Fruit fly (Drosophila melanogaster) whole organism, wandering third instar larva: ENCODE data around the gene mew.

Experiments
- Abd-B ChIP-seq: fragments of >200 bp; optimal IDR thresholded peaks from 2 replicates; lab custom pipeline; 2017; ENCODE audit warnings: missing biosample characterization, missing genetic modification characterization
- CG32264 ChIP-seq: fragments of 200-800 bp; sonication (Bioruptor generic); optimal IDR thresholded peaks from 2 replicates; lab custom pipeline; 2016; ENCODE audit warnings: missing biosample characterization, missing genetic modification characterization
- CG9705 ChIP-seq: fragments of 200-800 bp; sonication (Bioruptor generic); optimal IDR thresholded peaks from 2 replicates; lab custom pipeline; 2018; ENCODE audit warnings: missing biosample characterization, mild to moderate bottlenecking, missing genetic modification characterization
- CrebA ChIP-seq: fragments of 200-800 bp; sonication (Bioruptor generic); optimal IDR thresholded peaks from 2 replicates; lab custom pipeline; 2016; ENCODE audit warnings: missing biosample characterization, mild to moderate bottlenecking, missing genetic modification characterization, borderline replicate concordance
- Dfd ChIP-seq: fragments of >200 bp; optimal IDR thresholded peaks from 2 replicates; lab custom pipeline; 2017; ENCODE audit warnings: missing biosample characterization, missing genetic modification characterization
- Dif ChIP-seq: fragments of 200-275, 200-300 bp; sonication (Bioruptor generic); optimal IDR thresholded peaks from 2 replicates; lab custom pipeline; 2018; ENCODE audit warnings: missing biosample characterization, missing genetic modification characterization; ENCODE audit not compliant: partially characterized antibody
- GATAd ChIP-seq: sonication (Bioruptor generic); optimal IDR thresholded peaks from 2 replicates; lab custom pipeline; 2016; ENCODE audit warnings: missing biosample characterization, missing genetic modification characterization
- HLH106 ChIP-seq: fragments of 200-800 bp; optimal IDR thresholded peaks from 3 replicates; lab custom pipeline; 2019; ENCODE audit warnings: missing biosample characterization, mild to moderate bottlenecking, missing genetic modification characterization, moderate library complexity
- Hnf4 ChIP-seq: fragments of 200-800 bp; sonication (Bioruptor generic); optimal IDR thresholded peaks from 2 replicates; lab custom pipeline; 2016; ENCODE audit warnings: missing biosample characterization, mild to moderate bottlenecking, missing genetic modification characterization
- Hr78 ChIP-seq: fragments of >200 bp; optimal IDR thresholded peaks from 2 replicates; lab custom pipeline; 2017; ENCODE audit warnings: missing biosample characterization, missing genetic modification characterization
- Hr83 ChIP-seq: fragments of 200-300 bp; sonication (Bioruptor generic); optimal IDR thresholded peaks from 2 replicates; lab custom pipeline; 2016; ENCODE audit warnings: missing biosample characterization, mild to moderate bottlenecking, missing genetic modification characterization, moderate library complexity; ENCODE audit not compliant: poor library complexity, severe bottlenecking
- Jra ChIP-seq: sonication (Bioruptor generic); optimal IDR thresholded peaks from 2 replicates; lab custom pipeline; 2016; ENCODE audit warnings: missing biosample characterization, missing genetic modification characterization
- Mio ChIP-seq: sonication (Bioruptor generic); optimal IDR thresholded peaks from 2 replicates; lab custom pipeline; 2016; ENCODE audit warnings: missing biosample characterization, missing genetic modification characterization
- Myc ChIP-seq: fragments of >200 bp; optimal IDR thresholded peaks from 2 replicates; lab custom pipeline; 2017
- N ChIP-seq: fragments of >200 bp; optimal IDR thresholded peaks from 2 replicates; lab custom pipeline; 2018; ENCODE audit warnings: missing biosample characterization, missing external identifiers, missing genetic modification characterization
- OdsH ChIP-seq: fragments of 200-800 bp; sonication (Bioruptor generic); optimal IDR thresholded peaks from 2 replicates; lab custom pipeline; 2016; ENCODE audit warnings: missing biosample characterization, mild to moderate bottlenecking, missing genetic modification characterization
- Rel ChIP-seq, 2 experiments: fragments of 200-800 bp; sonication (Bioruptor generic) in 1 of 2; optimal IDR thresholded peaks; 2 replicates in 1 of 2; 3 replicates in 1 of 2; lab custom pipeline; 2016 to 2019; ENCODE audit warnings: mild to moderate bottlenecking in 2 of 2, missing biosample characterization in 2 of 2, missing genetic modification characterization in 2 of 2, moderate library complexity in 1 of 2
- Sp1 ChIP-seq: fragments of 200-800 bp; sonication (Bioruptor generic); optimal IDR thresholded peaks from 3 replicates; lab custom pipeline; 2019; ENCODE audit warnings: missing biosample characterization, mild to moderate bottlenecking, missing genetic modification characterization, moderate library complexity
- Vsx2 ChIP-seq: fragments of 200-300, 225-300 bp; sonication (Bioruptor generic); optimal IDR thresholded peaks from 2 replicates; lab custom pipeline; 2018; ENCODE audit warnings: missing biosample characterization, missing genetic modification characterization; ENCODE audit not compliant: partially characterized antibody
- br ChIP-seq: fragments of 200-800 bp; sonication (Bioruptor generic); optimal IDR thresholded peaks from 2 replicates; lab custom pipeline; 2016; ENCODE audit warnings: missing biosample characterization, missing genetic modification characterization
- brk ChIP-seq: fragments of 200-800 bp; sonication (Bioruptor generic); optimal IDR thresholded peaks from 2 replicates; lab custom pipeline; 2016; ENCODE audit warnings: missing biosample characterization, mild to moderate bottlenecking, missing genetic modification characterization
- dl ChIP-seq, 2 experiments: fragments of 175-275, 200-275 bp in 1 of 2; fragments of 200-275 bp in 1 of 2; sonication (Bioruptor generic); optimal IDR thresholded peaks; lab custom pipeline; 2018; ENCODE audit warnings: mild to moderate bottlenecking in 2 of 2, missing biosample characterization in 2 of 2, missing genetic modification characterization in 2 of 2, moderate library complexity in 2 of 2; ENCODE audit not compliant: partially characterized antibody in 2 of 2, insufficient read depth in 1 of 2
- dmrt93B ChIP-seq: fragments of 200-800 bp; sonication (Bioruptor generic); optimal IDR thresholded peaks from 2 replicates; lab custom pipeline; 2018; ENCODE audit warnings: missing biosample characterization, mild to moderate bottlenecking, missing genetic modification characterization
- dsf ChIP-seq: sonication (Bioruptor generic); optimal IDR thresholded peaks from 2 replicates; lab custom pipeline; 2016; ENCODE audit warnings: missing biosample characterization, missing genetic modification characterization, borderline replicate concordance
- ey ChIP-seq: fragments of 200-800 bp; sonication (Bioruptor generic); optimal IDR thresholded peaks from 2 replicates; lab custom pipeline; 2016; ENCODE audit warnings: missing biosample characterization, missing genetic modification characterization
- foxo ChIP-seq, 2 experiments: fragments of 200-800 bp; sonication (Bioruptor generic); optimal IDR thresholded peaks; 2 replicates in 1 of 2; 3 replicates in 1 of 2; lab custom pipeline; 2016 to 2017; ENCODE audit warnings: missing biosample characterization in 2 of 2, missing genetic modification characterization in 2 of 2
- fru ChIP-seq: fragments of 200-800 bp; sonication (Bioruptor generic); optimal IDR thresholded peaks from 3 replicates; lab custom pipeline; 2016; ENCODE audit warnings: missing biosample characterization, mild to moderate bottlenecking, missing genetic modification characterization
- h ChIP-seq: fragments of 200-800 bp; sonication (Bioruptor generic); optimal IDR thresholded peaks from 3 replicates; lab custom pipeline; 2016; ENCODE audit warnings: missing biosample characterization, mild to moderate bottlenecking, missing genetic modification characterization
- jim ChIP-seq: fragments of 175-275, 200-325 bp; sonication (Bioruptor generic); optimal IDR thresholded peaks from 2 replicates; lab custom pipeline; 2016; ENCODE audit warnings: missing biosample characterization, mild to moderate bottlenecking, missing genetic modification characterization
- lola ChIP-seq: fragments of >200 bp; optimal IDR thresholded peaks from 2 replicates; lab custom pipeline; 2017; ENCODE audit warnings: missing biosample characterization, missing genetic modification characterization
- pan ChIP-seq: fragments of >200 bp; optimal IDR thresholded peaks from 2 replicates; lab custom pipeline; 2017
- psq ChIP-seq: fragments of 200-800 bp; sonication (Bioruptor generic); optimal IDR thresholded peaks from 3 replicates; lab custom pipeline; 2017; ENCODE audit warnings: missing biosample characterization, mild to moderate bottlenecking, missing genetic modification characterization, moderate library complexity
- rgr ChIP-seq: fragments of 200-800 bp; sonication (Bioruptor generic); optimal IDR thresholded peaks from 3 replicates; lab custom pipeline; 2016; ENCODE audit warnings: missing biosample characterization, mild to moderate bottlenecking, missing genetic modification characterization
- sage ChIP-seq: fragments of 200-800 bp; sonication (Bioruptor generic); optimal IDR thresholded peaks from 2 replicates; lab custom pipeline; 2016; ENCODE audit warnings: missing biosample characterization, mild to moderate bottlenecking, missing genetic modification characterization
- sv ChIP-seq: fragments of 200-800 bp; sonication (Bioruptor generic); optimal IDR thresholded peaks from 3 replicates; lab custom pipeline; 2016; ENCODE audit warnings: missing biosample characterization, missing genetic modification characterization
- tai ChIP-seq: sonication (Bioruptor generic); optimal IDR thresholded peaks from 2 replicates; lab custom pipeline; 2016; ENCODE audit warnings: missing biosample characterization, missing genetic modification characterization
- usp ChIP-seq: fragments of >200 bp; optimal IDR thresholded peaks from 2 replicates; lab custom pipeline; 2017; ENCODE audit warnings: missing biosample characterization, missing genetic modification characterization
- woc ChIP-seq: sonication (Bioruptor generic); optimal IDR thresholded peaks from 2 replicates; lab custom pipeline; 2016; ENCODE audit warnings: missing biosample characterization, mild to moderate bottlenecking, missing genetic modification characterization

The mew gene

DNA sequence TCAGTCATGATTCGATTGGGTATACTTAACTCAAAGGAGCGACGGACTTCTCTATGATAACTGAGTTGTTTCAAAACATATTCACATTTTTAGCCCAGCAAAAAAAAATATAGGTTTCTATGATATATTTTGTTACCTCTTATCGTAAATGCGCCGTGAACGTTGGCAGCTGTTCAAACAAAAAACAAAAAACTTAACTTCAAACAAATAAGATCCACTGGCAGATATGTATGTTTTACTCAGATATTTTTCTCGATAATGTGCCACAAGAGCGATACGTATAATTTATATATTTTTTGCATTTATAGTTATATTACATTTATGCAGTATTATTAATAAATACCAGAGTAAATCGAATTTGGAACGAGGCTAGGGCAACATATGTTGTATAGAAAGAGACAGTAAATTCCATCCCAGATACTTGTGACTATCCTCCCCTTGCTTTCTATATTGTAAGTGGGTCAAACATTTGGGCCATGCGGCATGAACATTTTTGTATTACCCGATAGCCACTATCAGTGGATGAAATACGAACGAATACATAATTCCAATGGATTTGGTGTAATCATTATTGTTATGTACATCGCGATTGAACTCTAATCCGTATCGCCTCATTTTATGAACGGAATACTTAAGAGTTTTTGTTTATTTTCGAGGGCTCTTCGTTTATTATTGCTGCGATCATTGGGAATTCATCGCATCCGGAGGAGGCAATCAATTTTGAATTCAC lies 21.6 kb downstream of the mew start, which contains the start of gene CG32639:
Gene CG32639, minus strand, starts transcription at position 51 of the 730 bp plus-strand sequence.
- no peak for TF ChIP-seq foxo (GFP tag; optimal IDR thresholded peaks at IDR 0.05; lab: Kevin White, UChicago)
- TF ChIP-seq Sp1 (GFP tag; lab: Kevin White, UChicago), result no peak
- no peak for TF ChIP-seq Dif
- TF ChIP-seq Hnf4 (GFP tag; lab: Kevin White, UChicago), result no peak
- TF ChIP-seq N (GFP tag; lab: Kevin White, UChicago), result no peak
- no peak for TF ChIP-seq GATAd (GFP tag; lab: Kevin White, UChicago)
- TF ChIP-seq br, result no peak
- no peak for TF ChIP-seq HLH106 (tag; lab: Kevin White, UChicago)
- TF ChIP-seq Jra, result no peak

DNA sequence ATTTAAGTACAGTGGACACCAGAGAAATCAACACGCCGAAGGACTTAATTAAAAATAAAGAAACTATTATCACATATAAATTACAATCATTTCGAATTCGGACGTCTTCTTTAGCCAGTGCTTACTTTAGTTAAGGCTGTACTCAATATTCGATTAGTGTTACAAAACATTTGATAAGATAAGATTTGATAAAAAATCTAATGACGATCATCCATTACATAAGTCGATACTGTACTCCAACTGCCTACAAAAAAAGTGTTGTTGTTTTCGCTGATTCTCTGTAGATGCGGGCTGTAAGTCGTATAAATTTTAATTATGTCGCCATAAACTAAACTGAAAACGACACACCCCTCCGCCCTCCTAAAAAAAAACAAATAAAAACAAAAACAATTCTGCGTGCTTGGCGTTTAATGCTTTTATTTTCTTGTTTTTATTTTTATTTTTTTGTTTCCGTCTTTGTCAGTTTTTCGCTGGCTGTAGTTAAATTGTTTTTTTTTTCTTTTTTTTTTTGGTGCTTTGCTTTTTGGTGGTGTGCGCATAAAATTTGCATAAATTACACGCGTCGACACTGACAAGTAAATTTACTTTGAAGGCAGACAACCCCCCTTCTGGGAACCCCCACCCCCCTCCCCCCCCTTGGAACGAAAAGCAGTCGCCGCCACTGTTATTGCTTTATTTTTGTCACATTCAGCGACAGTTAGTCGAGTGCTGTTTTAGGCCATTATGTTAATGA lies 23.4 kb downstream of the mew start:
- no peak for TF ChIP-seq tai (GFP tag; lab: Kevin White, UChicago)
- no peak for TF ChIP-seq Rel (GFP tag; optimal IDR thresholded peaks at IDR 0.05; lab: Kevin White, UChicago)
- peak; percentile 32 for TF ChIP-seq Rel (tag; optimal IDR thresholded peaks at IDR 0.05; lab: Kevin White, UChicago)
- peak; percentile 41 for TF ChIP-seq jim (GFP tag; lab: Kevin White, UChicago)
- no peak for TF ChIP-seq fru (GFP tag; lab: Kevin White, UChicago)
- no peak for TF ChIP-seq CG9705 (GFP tag; lab: Kevin White, UChicago)
- TF ChIP-seq dl (GFP tag; optimal IDR thresholded peaks at IDR 0.05; lab: Kevin White, UChicago; ENCODE audit: insufficient read depth in 1 of 2, partially characterized antibody in 2 of 2), result no peak
- no peak for TF ChIP-seq Dfd (GFP tag; lab: Kevin White, UChicago)
- TF ChIP-seq Sp1 (GFP tag; lab: Kevin White, UChicago), result peak; percentile 32
- peak; percentile 11 for TF ChIP-seq psq

DNA sequence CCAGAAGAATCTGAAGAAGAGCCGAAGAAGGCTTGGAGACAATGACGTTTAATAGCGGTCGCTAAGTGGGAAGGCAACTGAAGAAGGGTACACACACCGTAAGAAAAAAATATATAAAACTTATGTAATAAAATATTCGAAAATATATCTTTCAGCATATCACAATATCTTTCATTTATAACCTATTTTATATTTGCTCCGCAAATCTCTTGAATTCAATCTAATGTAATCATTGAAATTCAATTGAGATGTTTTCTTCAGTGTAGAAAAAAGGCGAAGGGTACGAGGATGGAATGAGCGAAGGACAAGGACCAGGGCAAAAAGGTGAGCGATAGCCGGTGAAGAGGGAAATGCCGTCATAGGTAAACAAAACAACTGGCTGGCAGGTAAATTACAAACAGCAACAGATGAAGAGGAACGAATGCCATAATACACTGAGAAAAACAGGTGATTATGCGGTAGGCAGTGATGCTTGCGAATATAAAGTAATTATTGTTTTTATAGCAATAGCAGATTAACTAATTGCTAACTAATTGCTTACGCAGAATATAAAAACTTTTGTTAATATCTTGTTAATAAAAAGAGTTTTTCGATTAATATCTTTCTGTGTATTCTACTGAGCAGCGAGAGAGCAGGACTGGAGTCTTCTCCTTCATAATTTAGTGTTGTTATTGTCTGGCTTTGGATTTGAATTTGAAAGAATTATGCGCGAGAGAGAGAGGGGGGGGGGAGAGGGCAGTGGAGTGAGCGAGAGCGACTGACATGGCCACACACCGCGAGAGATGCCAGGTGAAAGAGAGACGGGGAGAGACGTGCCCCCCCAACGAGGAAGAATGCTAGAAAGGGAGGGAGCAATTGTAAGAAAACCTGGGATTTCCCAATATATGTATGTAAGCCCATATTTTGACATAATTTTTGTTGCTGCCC lies 24.2 kb downstream of the mew start:
- TF ChIP-seq fru (GFP tag; lab: Kevin White, UChicago), result peak; percentile 91
- no peak for TF ChIP-seq Hr78
- TF ChIP-seq woc (GFP tag; lab: Kevin White, UChicago), result peak; percentile 81
- no peak for TF ChIP-seq usp (GFP tag; lab: Kevin White, UChicago)
- TF ChIP-seq CrebA (GFP tag; lab: Kevin White, UChicago), result peak; percentile 45
- peak; percentile 84 for TF ChIP-seq OdsH (GFP tag; lab: Kevin White, UChicago)
- TF ChIP-seq sv (GFP tag; lab: Kevin White, UChicago), result peak; percentile 88
- TF ChIP-seq N (GFP tag; lab: Kevin White, UChicago), result no peak
- TF ChIP-seq br, result peak; percentile 74
- no peak for TF ChIP-seq pan
- TF ChIP-seq Dfd (GFP tag; lab: Kevin White, UChicago), result no peak
- TF ChIP-seq Jra, result peak; percentile 62
- TF ChIP-seq brk (GFP tag; lab: Kevin White, UChicago), result peak; percentile 70
- peak; percentile 95 for TF ChIP-seq Sp1 (GFP tag; lab: Kevin White, UChicago)
- TF ChIP-seq Mio (GFP tag; lab: Kevin White, UChicago), result no peak
- peak; percentile 65 for TF ChIP-seq tai (GFP tag; lab: Kevin White, UChicago)
- TF ChIP-seq Rel (GFP tag; optimal IDR thresholded peaks at IDR 0.05; lab: Kevin White, UChicago), result peak; percentile 17
- peak; percentile 71 for TF ChIP-seq Rel (tag; optimal IDR thresholded peaks at IDR 0.05; lab: Kevin White, UChicago)
- TF ChIP-seq dmrt93B (GFP tag; lab: Kevin White, UChicago), result peak; percentile 82
- TF ChIP-seq Hnf4 (GFP tag; lab: Kevin White, UChicago), result peak; percentile 73
- TF ChIP-seq jim (GFP tag; lab: Kevin White, UChicago), result no peak
- no peak for TF ChIP-seq Vsx2
- peak; percentile 90 for TF ChIP-seq h
- TF ChIP-seq dl (GFP tag; optimal IDR thresholded peaks at IDR 0.05; lab: Kevin White, UChicago; ENCODE audit: insufficient read depth in 1 of 2, partially characterized antibody in 2 of 2), result no peak
- no peak for TF ChIP-seq Dif
- TF ChIP-seq dsf (GFP tag; lab: Kevin White, UChicago), result no peak
- peak; percentile 85 for TF ChIP-seq ey (GFP tag; lab: Kevin White, UChicago)
- TF ChIP-seq Hr83 (GFP tag; lab: Kevin White, UChicago), result peak; percentile 5
- peak; percentile 90 for TF ChIP-seq HLH106 (tag; lab: Kevin White, UChicago)
- no peak for TF ChIP-seq Myc (lab: Kevin White, UChicago)
- TF ChIP-seq CG9705 (GFP tag; lab: Kevin White, UChicago), result peak; percentile 68
- TF ChIP-seq rgr (GFP tag; lab: Kevin White, UChicago), result peak; percentile 81
- no peak for TF ChIP-seq lola (GFP tag; lab: Kevin White, UChicago)
- peak; percentile 37 for TF ChIP-seq CG32264 (GFP tag; lab: Kevin White, UChicago)
- TF ChIP-seq Abd-B (GFP tag; lab: Kevin White, UChicago), result no peak
- TF ChIP-seq foxo (GFP tag; optimal IDR thresholded peaks at IDR 0.05; lab: Kevin White, UChicago), result peak in 1 of 2 experiments; percentile 89
- TF ChIP-seq psq, result peak; percentile 96
- peak; percentile 35 for TF ChIP-seq sage (GFP tag; lab: Kevin White, UChicago)
